Worm (Caenorhabditis elegans): ENCODE measurements around the gene mrp-8.

The mrp-8 gene

DNA sequence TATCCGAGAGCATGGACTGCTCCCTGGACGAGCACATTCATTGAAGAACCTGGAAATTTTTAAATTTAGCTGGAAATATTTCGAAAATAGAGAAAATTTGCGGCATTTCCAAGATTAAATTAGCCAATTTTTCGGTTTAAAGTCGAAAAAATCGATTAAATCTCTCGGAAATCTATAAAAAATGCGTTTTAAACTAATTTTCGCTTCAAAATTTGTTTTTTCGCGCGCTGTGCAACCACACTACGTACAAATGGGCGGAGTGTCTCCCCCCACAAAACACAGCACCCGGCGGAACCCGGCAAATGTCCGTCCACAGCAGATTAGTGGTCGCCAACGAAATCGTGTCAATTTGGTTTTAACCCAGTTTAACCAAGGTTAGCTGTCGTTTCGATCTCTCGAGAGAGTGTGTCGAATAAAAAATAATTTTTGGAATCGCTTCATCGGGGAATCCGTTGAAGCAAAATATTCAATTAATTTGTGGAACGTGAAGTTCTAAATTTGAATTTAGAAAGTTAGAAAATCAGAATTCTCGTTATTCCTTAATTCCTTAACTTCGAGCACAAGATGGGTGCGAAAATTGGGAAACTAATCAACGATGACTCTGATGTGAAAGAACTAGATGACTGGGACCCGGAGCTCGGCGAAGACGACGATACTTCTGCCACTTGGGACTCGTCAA, 52.7 kb downstream of the mrp-8 start, which contains the start of the genes tim-1 and Y75B8A.23 (continued):
- TF ChIP-seq madf-6 (GFP tag; IDR thresholded peaks at IDR 0.05), result peak; percentile 95
- TF ChIP-seq B0261.1 (tag; optimal IDR thresholded peaks at IDR 0.05), result peak; percentile 30
- peak; percentile 89 for TF ChIP-seq ceh-100 (GFP tag; IDR thresholded peaks at IDR 0.05)
- peak; percentile 98 for TF ChIP-seq ama-1 (optimal IDR thresholded peaks at IDR 0.05)
- peak; percentile 54 to 94 for TF ChIP-seq ama-1 (GFP tag; optimal IDR thresholded peaks at IDR 0.05)
- TF ChIP-seq attf-3 (GFP tag; conservative IDR thresholded peaks at IDR 0.05), result peak; percentile 68
- peak; percentile 86 for TF ChIP-seq F52B5.7 (tag; optimal IDR thresholded peaks at IDR 0.05)
- TF ChIP-seq ceh-79 (tag; optimal IDR thresholded peaks at IDR 0.05), result peak; percentile 45
- peak; percentile 86 for TF ChIP-seq unc-130 (GFP tag; optimal IDR thresholded peaks at IDR 0.05)
- peak; percentile 98 for TF ChIP-seq pbrm-1 (GFP tag; IDR thresholded peaks at IDR 0.05)
- peak; percentile 92 for TF ChIP-seq repo-1 (tag; optimal IDR thresholded peaks at IDR 0.05)
- TF ChIP-seq hlh-26 (GFP tag; conservative IDR thresholded peaks at IDR 0.05), result no peak
- TF ChIP-seq akir-1 (GFP tag; optimal IDR thresholded peaks at IDR 0.05), result peak; percentile 81
- peak; percentile 82 for TF ChIP-seq F10E7.11 (tag; optimal IDR thresholded peaks at IDR 0.05)
- no peak for TF ChIP-seq ztf-25 (GFP tag; IDR thresholded peaks at IDR 0.05)
- TF ChIP-seq madf-8 (GFP tag; conservative IDR thresholded peaks at IDR 0.05), result peak; percentile 79
- TF ChIP-seq mcd-1 (GFP tag; IDR thresholded peaks at IDR 0.05), result peak; percentile 94
- TF ChIP-seq madf-3 (GFP tag; IDR thresholded peaks at IDR 0.05), result peak; percentile 89
- TF ChIP-seq D2030.7 (GFP tag; IDR thresholded peaks at IDR 0.05), result peak; percentile 100
- TF ChIP-seq mes-4 (tag; optimal IDR thresholded peaks at IDR 0.05), result peak; percentile 75
- TF ChIP-seq C06A6.2 (GFP tag; conservative IDR thresholded peaks at IDR 0.05), result peak; percentile 81
- TF ChIP-seq madf-10 (tag; optimal IDR thresholded peaks at IDR 0.05), result peak; percentile 73
- TF ChIP-seq hsf-1 (GFP tag; IDR thresholded peaks at IDR 0.05), result peak; percentile 76
- peak; percentile 44 for TF ChIP-seq T26A5.8 (tag; optimal IDR thresholded peaks at IDR 0.05)
- TF ChIP-seq ztf-6 (GFP tag; IDR thresholded peaks at IDR 0.05), result 0 out of 2 replicates have a peak, but pooled peaks have one; percentile 67
- peak; percentile 70; the same call in 1 of the 2 replicates for TF ChIP-seq sea-2 (GFP tag; IDR thresholded peaks at IDR 0.05)
- TF ChIP-seq F37B4.10 (GFP tag; IDR thresholded peaks at IDR 0.05), result 0 out of 2 replicates have a peak, but pooled peaks have one; percentile 10
- TF ChIP-seq cebp-2 (GFP tag; IDR thresholded peaks at IDR 0.05), result 0 out of 2 replicates have a peak, but pooled peaks have one; percentile 62
- no peak for TF ChIP-seq nfya-1 (tag; optimal IDR thresholded peaks at IDR 0.05; ENCODE audit: borderline replicate concordance, insufficient read depth)
- peak; percentile 94 for TF ChIP-seq dpl-1 (GFP tag; optimal IDR thresholded peaks at IDR 0.05)
- TF ChIP-seq Y67H2A.10 (GFP tag; conservative IDR thresholded peaks at IDR 0.05), result no peak
- peak; percentile 97 for TF ChIP-seq dox-1 (GFP tag; IDR thresholded peaks at IDR 0.05)
- TF ChIP-seq snpc-4 (GFP tag; optimal IDR thresholded peaks at IDR 0.05), result peak; percentile 99
- peak; percentile 100 for TF ChIP-seq snpc-4 (tag; optimal IDR thresholded peaks at IDR 0.05)
- TF ChIP-seq egrh-3 (GFP tag; IDR thresholded peaks at IDR 0.05), result peak; percentile 69
- peak; percentile 96 for TF ChIP-seq F23B12.7 (tag; optimal IDR thresholded peaks at IDR 0.05; ENCODE audit: insufficient read depth)
- TF ChIP-seq B0336.3 (GFP tag; IDR thresholded peaks at IDR 0.05), result peak; percentile 95
- peak; percentile 98 for TF ChIP-seq hmg-1.2 (GFP tag; IDR thresholded peaks at IDR 0.05)
- peak; percentile 86 for TF ChIP-seq C17E4.6 (GFP tag; IDR thresholded peaks at IDR 0.05)
- no peak for TF ChIP-seq nhr-120 (GFP tag; IDR thresholded peaks at IDR 0.05)
- peak; percentile 94 for TF ChIP-seq ceh-27 (GFP tag; optimal IDR thresholded peaks at IDR 0.05)
- TF ChIP-seq Y53G8AR.9 (GFP tag; conservative IDR thresholded peaks at IDR 0.05), result peak; percentile 95
- peak; percentile 30 for TF ChIP-seq sdz-38 (tag; optimal IDR thresholded peaks at IDR 0.05)
- TF ChIP-seq fkh-3 (tag; optimal IDR thresholded peaks at IDR 0.05), result peak; percentile 90
- TF ChIP-seq mxl-1 (tag; optimal IDR thresholded peaks at IDR 0.05), result no peak
- TF ChIP-seq ccch-3 (GFP tag; optimal IDR thresholded peaks at IDR 0.05), result no peak
- TF ChIP-seq nfya-2 (GFP tag; IDR thresholded peaks at IDR 0.05), result 0 out of 2 replicates have a peak, but pooled peaks have one; percentile 6
- peak; percentile 2 to 95 (median 73) for TF ChIP-seq lin-35 (GFP tag; optimal IDR thresholded peaks at IDR 0.05)
- peak; percentile 58 for TF ChIP-seq F57C9.4 (tag; optimal IDR thresholded peaks at IDR 0.05)

All from whole organism, young adult.